Worm (Caenorhabditis elegans) whole organism, L1 larva: ENCODE data around the gene nas-28.
A peak's percentile ranks its signal among the peaks of the same experiment; 100 is the strongest.

Experiments
- ceh-82 ChIP-seq, 3 experiments: fragments of 150-350 bp in 1 of 3; sonication (generic microtip) in 2 of 3; optimal IDR thresholded peaks; 2 replicates each; lab custom pipeline; 2014 to 2017; ENCODE audit warnings: missing biosample characterization in 3 of 3, missing genetic modification characterization in 3 of 3
- ces-1 ChIP-seq: fragments of 150-350 bp; optimal IDR thresholded peaks from 2 replicates; lab custom pipeline; 2014; ENCODE audit warnings: missing biosample characterization, missing genetic modification reagents, missing genetic modification characterization
- efl-1 ChIP-seq, 4 experiments: fragments of 150-350 bp; optimal IDR thresholded peaks in 3 of 4; peaks in 1 of 4; 1 replicate in 1 of 4; 2 replicates in 3 of 4; lab custom pipeline; 2014; ENCODE audit warnings: missing biosample characterization in 2 of 4, missing genetic modification characterization in 2 of 4, missing genetic modification reagents in 2 of 4
- nhr-28 ChIP-seq: fragments of 150-350 bp; optimal IDR thresholded peaks from 2 replicates; lab custom pipeline; 2014; ENCODE audit warnings: missing biosample characterization, missing genetic modification characterization
- rnt-1 ChIP-seq: sonication (generic microtip); optimal IDR thresholded peaks from 2 replicates; lab custom pipeline; 2016; ENCODE audit warnings: mild to moderate bottlenecking, missing genetic modification characterization, moderate library complexity, missing compliant biosample characterization
- skn-1 ChIP-seq: fragments of 150-350 bp; optimal IDR thresholded peaks from 2 replicates; lab custom pipeline; 2014; ENCODE audit warnings: missing biosample characterization, missing genetic modification characterization
- sptf-1 ChIP-seq: fragments of 150-350 bp; optimal IDR thresholded peaks from 2 replicates; lab custom pipeline; 2014; ENCODE audit warnings: missing biosample characterization, missing genetic modification characterization
- tlp-1 ChIP-seq: fragments of 150-350 bp; optimal IDR thresholded peaks from 2 replicates; lab custom pipeline; 2014; ENCODE audit warnings: missing biosample characterization, missing genetic modification characterization
- unc-62 ChIP-seq: fragments of 150-350 bp; optimal IDR thresholded peaks from 2 replicates; lab custom pipeline; 2014; ENCODE audit warnings: missing biosample characterization, missing genetic modification reagents, missing genetic modification characterization
- unc-86 ChIP-seq: sonication (generic microtip); optimal IDR thresholded peaks from 2 replicates; lab custom pipeline; 2016; ENCODE audit warnings: missing genetic modification characterization, missing compliant biosample characterization
- xbp-1 ChIP-seq: sonication (generic microtip); optimal IDR thresholded peaks from 2 replicates; lab custom pipeline; 2016; ENCODE audit warnings: missing genetic modification characterization, missing compliant biosample characterization
- ztf-11 ChIP-seq, 2 experiments: sonication (generic microtip); optimal IDR thresholded peaks; 2 replicates each; lab custom pipeline; 2016 to 2017; ENCODE audit warnings: missing genetic modification characterization in 2 of 2, missing biosample characterization in 1 of 2, missing compliant biosample characterization in 1 of 2

- TF ChIP-seq tlp-1 (tag; lab: Kevin White, UChicago) (no peak), unc-86 (tag; lab: Kevin White, UChicago) (no peak), efl-1 (optimal IDR thresholded peaks at IDR 0.05; lab: Kevin White, UChicago) (no peak), efl-1 (GFP tag; optimal IDR thresholded peaks at IDR 0.05 in 1 of 2; lab: Kevin White, UChicago) (no peak), ztf-11 (tag; optimal IDR thresholded peaks at IDR 0.05; lab: Kevin White, UChicago) (no peak), skn-1 (tag; lab: Kevin White, UChicago) (no peak), rnt-1 (peak; percentile 50), nhr-28 (tag; lab: Kevin White, UChicago) (no peak), xbp-1 (tag; lab: Kevin White, UChicago) (no peak), ceh-82 (tag; optimal IDR thresholded peaks at IDR 0.05; lab: Kevin White, UChicago) (no peak), sptf-1 (tag; lab: Kevin White, UChicago) (no peak), unc-62 (GFP tag; lab: Kevin White, UChicago) (no peak), ces-1 (GFP tag; lab: Kevin White, UChicago) (no peak)
Measured at ce11 chrIII:6157708-6158321, 25.2 kb downstream of the nas-28 start, which contains the start of gene anmt-2.
